Worm (Caenorhabditis elegans) whole organism, L1 larva: ENCODE data around the gene C25E10.10.

ENCODE experiments used
- alr-1 ChIP-seq: fragments of 200-800 bp; sonication (Bioruptor generic); optimal IDR thresholded peaks from 2 replicates; lab custom pipeline; 2018; ENCODE audit warnings: borderline replicate concordance, mild to moderate bottlenecking, missing genetic modification characterization, missing compliant biosample characterization
- ama-1 ChIP-seq: fragments of 150-350 bp; optimal IDR thresholded peaks from 2 replicates; lab custom pipeline; 2014
- dsc-1 ChIP-seq: sonication (generic microtip); optimal IDR thresholded peaks from 2 replicates; lab custom pipeline; 2016; ENCODE audit warnings: mild to moderate bottlenecking, missing genetic modification characterization, missing compliant biosample characterization
- efl-1 ChIP-seq, 4 experiments: fragments of 150-350 bp; optimal IDR thresholded peaks in 3 of 4; peaks in 1 of 4; 1 replicate in 1 of 4; 2 replicates in 3 of 4; lab custom pipeline; 2014; ENCODE audit warnings: missing biosample characterization in 2 of 4, missing genetic modification characterization in 2 of 4, missing genetic modification reagents in 2 of 4
- fkh-4 ChIP-seq: sonication (generic microtip); optimal IDR thresholded peaks from 2 replicates; lab custom pipeline; 2016; ENCODE audit warnings: missing compliant biosample characterization, missing genetic modification characterization, borderline replicate concordance
- fos-1 ChIP-seq: fragments of 150-350 bp; optimal IDR thresholded peaks from 2 replicates; lab custom pipeline; 2014; ENCODE audit warnings: missing biosample characterization, missing genetic modification characterization
- nhr-11 ChIP-seq: fragments of 150-350 bp; optimal IDR thresholded peaks from 2 replicates; lab custom pipeline; 2014; ENCODE audit warnings: missing biosample characterization, missing genetic modification characterization
- nhr-12 ChIP-seq: sonication (generic microtip); optimal IDR thresholded peaks from 2 replicates; lab custom pipeline; 2017; ENCODE audit warnings: missing biosample characterization, missing genetic modification characterization
- nhr-47 ChIP-seq: sonication (generic microtip); optimal IDR thresholded peaks from 2 replicates; lab custom pipeline; 2016; ENCODE audit warnings: mild to moderate bottlenecking, missing genetic modification characterization, moderate library complexity, missing compliant biosample characterization
- skn-1 ChIP-seq: fragments of 150-350 bp; optimal IDR thresholded peaks from 2 replicates; lab custom pipeline; 2014; ENCODE audit warnings: missing biosample characterization, missing genetic modification characterization
- unc-130 ChIP-seq: fragments of 150-350 bp; optimal IDR thresholded peaks from 2 replicates; lab custom pipeline; 2017; ENCODE audit warnings: missing biosample characterization, missing genetic modification characterization, inconsistent platforms
- zag-1 ChIP-seq: fragments of 150-350 bp; optimal IDR thresholded peaks from 2 replicates; lab custom pipeline; 2014; ENCODE audit warnings: missing biosample characterization, missing genetic modification characterization

DNA sequence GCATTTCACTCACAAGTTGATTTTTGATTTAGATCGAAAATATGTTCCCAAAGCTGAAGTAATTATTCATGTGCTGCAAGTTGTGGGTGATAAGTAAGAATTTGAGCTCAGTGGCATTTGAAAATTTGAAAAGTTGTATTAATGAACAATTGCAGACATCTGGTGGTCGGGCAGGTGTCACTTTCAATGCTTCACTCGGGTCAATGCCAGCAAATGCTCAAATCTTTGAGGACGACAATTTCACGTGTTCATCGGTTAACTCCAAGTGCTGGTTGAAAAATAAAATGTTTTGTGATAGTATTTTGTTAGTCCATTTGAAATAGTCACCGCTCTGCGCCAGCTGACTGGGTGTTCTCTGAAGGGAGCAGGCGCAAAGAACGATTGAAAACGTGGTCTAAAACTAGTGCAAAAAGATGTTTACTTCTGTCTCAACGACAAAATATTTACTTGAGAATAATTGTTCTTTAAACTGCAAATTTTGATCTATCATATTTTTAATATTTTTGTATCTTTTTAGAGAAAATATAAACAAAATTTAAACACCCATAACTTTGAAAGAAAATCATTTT lies 38.0 kb upstream of the C25E10.10 start:
- no peak for TF ChIP-seq fkh-4 (tag; lab: Kevin White, UChicago)
- TF ChIP-seq fos-1 (tag; lab: Kevin White, UChicago), result no peak
- peak; percentile 67 for TF ChIP-seq nhr-47 (tag; lab: Kevin White, UChicago)
- peak; percentile 56 for TF ChIP-seq skn-1 (tag; lab: Kevin White, UChicago)
- TF ChIP-seq ama-1 (lab: Kevin White, UChicago), result peak; percentile 26
- TF ChIP-seq nhr-12 (tag; lab: Kevin White, UChicago), result no peak
- peak in 1 of 2 experiments; percentile 18 for TF ChIP-seq efl-1 (optimal IDR thresholded peaks at IDR 0.05; lab: Kevin White, UChicago)
- TF ChIP-seq efl-1 (GFP tag; optimal IDR thresholded peaks at IDR 0.05 in 1 of 2; lab: Kevin White, UChicago), result peak in 1 of 2 experiments; percentile 93
- no peak for TF ChIP-seq alr-1 (tag; lab: Kevin White, UChicago)
- TF ChIP-seq unc-130 (tag; lab: Kevin White, UChicago), result peak; percentile 95
- no peak for TF ChIP-seq dsc-1
- TF ChIP-seq zag-1, result no peak
- no peak for TF ChIP-seq nhr-11 (tag; lab: Kevin White, UChicago)
